Worm (Caenorhabditis elegans) whole organism, early embryonic: Measurements from ENCODE around the gene F13B12.3.

Source experiments
- F13C5.2 ChIP-seq: sonication (generic microtip); optimal IDR thresholded peaks from 2 replicates; lab custom pipeline; 2017; ENCODE audit warnings: mild to moderate bottlenecking, missing genetic modification characterization, inconsistent platforms, missing compliant biosample characterization
- aly-1 ChIP-seq: sonication (generic microtip); optimal IDR thresholded peaks from 2 replicates; lab custom pipeline; 2016; ENCODE audit warnings: missing genetic modification characterization, missing compliant biosample characterization
- ama-1 ChIP-seq: fragments of 150-350 bp; optimal IDR thresholded peaks from 2 replicates; lab custom pipeline; 2014
- ceh-13 ChIP-seq: fragments of 200-800 bp; sonication (Bioruptor generic); optimal IDR thresholded peaks from 2 replicates; lab custom pipeline; 2018; ENCODE audit warnings: mild to moderate bottlenecking, missing genetic modification characterization, missing compliant biosample characterization
- ets-7 ChIP-seq: sonication (generic microtip); optimal IDR thresholded peaks from 2 replicates; lab custom pipeline; 2016; ENCODE audit warnings: missing genotype, missing genetic modification characterization, missing compliant biosample characterization
- flt-1 ChIP-seq: fragments of 200-800 bp; sonication (Bioruptor generic); IDR thresholded peaks from 2 replicates; pipeline ENCODE4 v1.3.6; 2022; ENCODE audit warnings: missing genetic modification characterization, missing compliant biosample characterization
- hmbx-1 ChIP-seq: sonication (generic microtip); optimal IDR thresholded peaks from 2 replicates; lab custom pipeline; 2016; ENCODE audit warnings: mild to moderate bottlenecking, missing genetic modification characterization, missing compliant biosample characterization
- hmg-4 ChIP-seq: fragments of 200-800 bp; sonication (Bioruptor generic); optimal IDR thresholded peaks from 2 replicates; lab custom pipeline; 2018; ENCODE audit warnings: mild to moderate bottlenecking, missing genetic modification characterization, missing compliant biosample characterization
- pes-1 ChIP-seq: fragments of 200-800 bp; sonication (Bioruptor generic); IDR thresholded peaks from 2 replicates; pipeline ENCODE4 v1.3.6; 2022; ENCODE audit warnings: missing genetic modification reagents, missing genetic modification characterization, missing compliant biosample characterization
- scrt-1 ChIP-seq: fragments of 200-800 bp; sonication (Bioruptor generic); IDR thresholded peaks from 2 replicates; pipeline ENCODE4 v1.3.6; 2022; ENCODE audit warnings: missing genetic modification characterization, missing compliant biosample characterization
- sea-1 ChIP-seq: fragments of 200-800 bp; sonication (Bioruptor generic); conservative IDR thresholded peaks from 2 replicates; pipeline ENCODE4 v1.3.6; 2022; ENCODE audit warnings: missing genetic modification characterization, missing compliant biosample characterization
- tbx-11 ChIP-seq: fragments of 200-800 bp; sonication (Bioruptor generic); IDR thresholded peaks from 2 replicates; pipeline ENCODE4 v1.3.6; 2022; ENCODE audit warnings: missing genetic modification characterization, missing compliant biosample characterization
- tbx-37 ChIP-seq: fragments of 200-800 bp; sonication (Bioruptor generic); conservative IDR thresholded peaks from 2 replicates; pipeline ENCODE4 v1.3.6; 2022; ENCODE audit warnings: missing genetic modification reagents, missing genetic modification characterization, missing compliant biosample characterization

- TF ChIP-seq ama-1 (lab: Kevin White, UChicago) (no peak), flt-1 (GFP tag; lab: Robert Waterston, UW) (no peak), scrt-1 (GFP tag; lab: Robert Waterston, UW) (no peak), hmg-4 (GFP tag; lab: Kevin White, UChicago) (no peak), tbx-11 (GFP tag; lab: Robert Waterston, UW) (no peak), tbx-37 (GFP tag; lab: Robert Waterston, UW) (no peak), sea-1 (GFP tag; lab: Robert Waterston, UW) (no peak), F13C5.2 (tag; lab: Kevin White, UChicago) (no peak), hmbx-1 (tag; lab: Kevin White, UChicago) (no peak), ets-7 (tag; lab: Kevin White, UChicago) (no peak), ceh-13 (GFP tag; lab: Kevin White, UChicago) (no peak), aly-1 (no peak), pes-1 (no peak)
Observed at ce11 chrIV:10468662-10469061, 29.7 kb downstream of the F13B12.3 start.
